1 fruit fly cellular context compared by ENCODE assay signal in genomic region chrX:2303771-2304513, dm6.
A peak's percentile ranks its signal among the peaks of the same experiment; 100 is the strongest.
TF ChIP-seq lines count a peak whose summit lies in the region.

No protein-coding gene starts in this region.

TF ChIP-seq in whole organism, embryonic, 481 proteins besides CTCF, POLR2A, EP300 and RAD21 (continued from another document):
- TF ChIP-seq p53 (GFP tag; optimal IDR thresholded peaks at IDR 0.05; lab: Kevin White, UChicago) (peak; percentile 42), CG15514 (GFP tag; optimal IDR thresholded peaks at IDR 0.05; lab: Kevin White, UChicago) (peak; percentile 77), ATbp (GFP tag; optimal IDR thresholded peaks at IDR 0.05; lab: Kevin White, UChicago) (peak; percentile 83), sisA (GFP tag; IDR thresholded peaks at IDR 0.05; lab: Robert Waterston, UW) (peak; percentile 86), D (optimal IDR thresholded peaks at IDR 0.05; lab: Kevin White, UChicago) (peak; percentile 28), D (GFP tag; optimal IDR thresholded peaks at IDR 0.05; lab: Kevin White, UChicago) (peak; percentile 86), br (optimal IDR thresholded peaks at IDR 0.05; lab: Kevin White, UChicago) (no peak), CG12219 (GFP tag; optimal IDR thresholded peaks at IDR 0.05; lab: Kevin White, UChicago) (peak; percentile 89), Optix (GFP tag; IDR thresholded peaks at IDR 0.05; lab: Robert Waterston, UW) (peak; percentile 86), CG11696 (GFP tag; IDR thresholded peaks at IDR 0.05; lab: Robert Waterston, UW) (peak; percentile 35; the same call in 1 of the 2 replicates), dati (GFP tag; IDR thresholded peaks at IDR 0.05; lab: Robert Waterston, UW) (0 out of 2 replicates have a peak, but pooled peaks have one; percentile 48), CG14667 (GFP tag; IDR thresholded peaks at IDR 0.05; lab: Robert Waterston, UW) (peak; percentile 57), Nf-YA (GFP tag; IDR thresholded peaks at IDR 0.05; lab: Robert Waterston, UW) (peak; percentile 54; the same call in 1 of the 2 replicates), Antp (GFP tag; optimal IDR thresholded peaks at IDR 0.05; lab: Kevin White, UChicago) (peak; percentile 91), Vsx1 (GFP tag; optimal IDR thresholded peaks at IDR 0.05; lab: Kevin White, UChicago) (peak; percentile 76), CG4730 (GFP tag; IDR thresholded peaks at IDR 0.05; lab: Robert Waterston, UW) (peak; percentile 46; the same call in 1 of the 2 replicates), CG31441 (GFP tag; IDR thresholded peaks at IDR 0.05; lab: Robert Waterston, UW) (peak; percentile 81), crp (GFP tag; optimal IDR thresholded peaks at IDR 0.05; lab: Kevin White, UChicago) (peak in 1 of 2 experiments; percentile 45), pum (GFP tag; optimal IDR thresholded peaks at IDR 0.05; lab: Kevin White, UChicago) (peak; percentile 87), CG2875 (GFP tag; optimal IDR thresholded peaks at IDR 0.05; lab: Kevin White, UChicago) (peak; percentile 86), CG7271 (tag; optimal IDR thresholded peaks at IDR 0.05; lab: Kevin White, UChicago) (peak; percentile 25), cwo (GFP tag; optimal IDR thresholded peaks at IDR 0.05; lab: Kevin White, UChicago) (peak; percentile 97), ken (GFP tag; IDR thresholded peaks at IDR 0.05; lab: Robert Waterston, UW) (peak; percentile 71; the same call in 2 of the 3 replicates), Side (GFP tag; optimal IDR thresholded peaks at IDR 0.05; lab: Kevin White, UChicago) (peak; percentile 89), ap (GFP tag; IDR thresholded peaks at IDR 0.05; lab: Robert Waterston, UW) (peak; percentile 65), grn (GFP tag; optimal IDR thresholded peaks at IDR 0.05; lab: Kevin White, UChicago) (peak; percentile 19), CG1832 (GFP tag; optimal IDR thresholded peaks at IDR 0.05; lab: Kevin White, UChicago) (peak; percentile 85), sim (GFP tag; IDR thresholded peaks at IDR 0.05; lab: Robert Waterston, UW) (peak; percentile 17; the same call in 1 of the 2 replicates), YL-1 (GFP tag; optimal IDR thresholded peaks at IDR 0.05; lab: Kevin White, UChicago) (peak; percentile 47), Sry-β (GFP tag; optimal IDR thresholded peaks at IDR 0.05; lab: Kevin White, UChicago) (no peak), NC2β (GFP tag; optimal IDR thresholded peaks at IDR 0.05; lab: Kevin White, UChicago) (peak; percentile 83), slbo (GFP tag; IDR thresholded peaks at IDR 0.05; lab: Robert Waterston, UW) (peak; percentile 91), tll (GFP tag; optimal IDR thresholded peaks at IDR 0.05; lab: Kevin White, UChicago) (peak; percentile 14 to 73), Med (GFP tag; lab: Kevin White, UChicago) (peak; percentile 97), sd (tag; optimal IDR thresholded peaks at IDR 0.05; lab: Kevin White, UChicago) (peak; percentile 39), Camta (GFP tag; optimal IDR thresholded peaks at IDR 0.05; lab: Kevin White, UChicago) (peak; percentile 72), org-1 (GFP tag; optimal IDR thresholded peaks at IDR 0.05; lab: Kevin White, UChicago) (peak; percentile 88), Dbx (GFP tag; IDR thresholded peaks at IDR 0.05; lab: Robert Waterston, UW) (peak; percentile 85), Xrp1 (GFP tag; IDR thresholded peaks at IDR 0.05; lab: Robert Waterston, UW) (peak; percentile 84), CG10209 (GFP tag; optimal IDR thresholded peaks at IDR 0.05; lab: Kevin White, UChicago) (peak; percentile 87), fd96Cb (tag; optimal IDR thresholded peaks at IDR 0.05; lab: Kevin White, UChicago) (peak; percentile 82), hb (GFP tag; IDR thresholded peaks at IDR 0.05; lab: Robert Waterston, UW; ENCODE audit: partially characterized antibody) (no peak), CG14710 (tag; optimal IDR thresholded peaks at IDR 0.05; lab: Kevin White, UChicago) (peak; percentile 79), CG10267 (tag; optimal IDR thresholded peaks at IDR 0.05; lab: Kevin White, UChicago) (peak; percentile 79), MESR4 (GFP tag; optimal IDR thresholded peaks at IDR 0.05; lab: Kevin White, UChicago) (peak; percentile 26), slp2 (GFP tag; optimal IDR thresholded peaks at IDR 0.05; lab: Kevin White, UChicago) (peak; percentile 92), repo (GFP tag; optimal IDR thresholded peaks at IDR 0.05; lab: Kevin White, UChicago) (peak; percentile 70), chn (GFP tag; optimal IDR thresholded peaks at IDR 0.05; lab: Kevin White, UChicago) (peak; percentile 91), CG12155 (GFP tag; optimal IDR thresholded peaks at IDR 0.05; lab: Kevin White, UChicago) (peak; percentile 79), wor (GFP tag; IDR thresholded peaks at IDR 0.05; lab: Robert Waterston, UW) (peak; percentile 75), CG10959 (GFP tag; IDR thresholded peaks at IDR 0.05; lab: Robert Waterston, UW) (peak; percentile 52), vnd (GFP tag; IDR thresholded peaks at IDR 0.05; lab: Robert Waterston, UW; ENCODE audit: partially characterized antibody) (no peak), btn (GFP tag; optimal IDR thresholded peaks at IDR 0.05; lab: Kevin White, UChicago) (peak; percentile 90), usp (GFP tag; optimal IDR thresholded peaks at IDR 0.05; lab: Kevin White, UChicago) (no peak), CG11093 (GFP tag; IDR thresholded peaks at IDR 0.05; lab: Robert Waterston, UW) (peak; percentile 66; the same call in 1 of the 3 replicates), seq (GFP tag; IDR thresholded peaks at IDR 0.05; lab: Robert Waterston, UW) (peak; percentile 90), Blimp-1 (GFP tag; optimal IDR thresholded peaks at IDR 0.05; lab: Kevin White, UChicago) (peak; percentile 79), CG2202 (tag; optimal IDR thresholded peaks at IDR 0.05; lab: Kevin White, UChicago) (peak; percentile 68), CG9437 (GFP tag; optimal IDR thresholded peaks at IDR 0.05; lab: Kevin White, UChicago) (peak; percentile 82), fd102C (GFP tag; optimal IDR thresholded peaks at IDR 0.05; lab: Kevin White, UChicago) (peak; percentile 42), CG31365 (tag; optimal IDR thresholded peaks at IDR 0.05; lab: Kevin White, UChicago) (peak; percentile 78), Opbp (GFP tag; IDR thresholded peaks at IDR 0.05; lab: Robert Waterston, UW; ENCODE audit: partially characterized antibody) (no peak), gem (tag; optimal IDR thresholded peaks at IDR 0.05; lab: Kevin White, UChicago) (peak; percentile 92), maf-S (GFP tag; optimal IDR thresholded peaks at IDR 0.05; lab: Kevin White, UChicago) (peak; percentile 86), gro (GFP tag; optimal IDR thresholded peaks at IDR 0.05; lab: Kevin White, UChicago) (peak; percentile 94), run (tag; optimal IDR thresholded peaks at IDR 0.05; lab: Kevin White, UChicago) (peak; percentile 91), Dip2 (GFP tag; IDR thresholded peaks at IDR 0.05; lab: Robert Waterston, UW) (no peak), hth (optimal IDR thresholded peaks at IDR 0.05; lab: Kevin White, UChicago) (no peak), Mad (GFP tag; optimal IDR thresholded peaks at IDR 0.05; lab: Kevin White, UChicago) (peak; percentile 93), CG30020 (tag; optimal IDR thresholded peaks at IDR 0.05; lab: Kevin White, UChicago) (peak; percentile 30), CG1647 (GFP tag; optimal IDR thresholded peaks at IDR 0.05; lab: Kevin White, UChicago) (peak; percentile 86), mirr (GFP tag; optimal IDR thresholded peaks at IDR 0.05; lab: Kevin White, UChicago) (peak; percentile 63), CG6689 (GFP tag; IDR thresholded peaks at IDR 0.05; lab: Robert Waterston, UW) (peak; percentile 85), sens (GFP tag; lab: Kevin White, UChicago) (peak; percentile 99), bbx (GFP tag; IDR thresholded peaks at IDR 0.05; lab: Robert Waterston, UW; ENCODE audit: partially characterized antibody) (no peak), Sox100B (GFP tag; optimal IDR thresholded peaks at IDR 0.05; lab: Kevin White, UChicago) (peak; percentile 85), CG7839 (tag; optimal IDR thresholded peaks at IDR 0.05; lab: Kevin White, UChicago) (peak; percentile 92), Spps (tag; optimal IDR thresholded peaks at IDR 0.05; lab: Kevin White, UChicago) (peak; percentile 66), pho (GFP tag; optimal IDR thresholded peaks at IDR 0.05; lab: Kevin White, UChicago) (peak; percentile 94), CG6765 (GFP tag; optimal IDR thresholded peaks at IDR 0.05; lab: Kevin White, UChicago) (peak; percentile 82), TFAM (GFP tag; optimal IDR thresholded peaks at IDR 0.05; lab: Kevin White, UChicago) (no peak), mam (GFP tag; optimal IDR thresholded peaks at IDR 0.05; lab: Kevin White, UChicago) (peak; percentile 86), CG2678 (tag; optimal IDR thresholded peaks at IDR 0.05; lab: Kevin White, UChicago) (peak; percentile 92), CG3163 (GFP tag; optimal IDR thresholded peaks at IDR 0.05; lab: Kevin White, UChicago) (peak; percentile 89), CG11398 (GFP tag; optimal IDR thresholded peaks at IDR 0.05; lab: Kevin White, UChicago) (peak; percentile 88), CG13424 (tag; optimal IDR thresholded peaks at IDR 0.05; lab: Kevin White, UChicago) (peak; percentile 89), CG32772 (GFP tag; IDR thresholded peaks at IDR 0.05; lab: Robert Waterston, UW) (peak; percentile 79), CG3281 (GFP tag; optimal IDR thresholded peaks at IDR 0.05; lab: Kevin White, UChicago) (peak; percentile 89), C15 (GFP tag; IDR thresholded peaks at IDR 0.05; lab: Robert Waterston, UW) (peak; percentile 14; the same call in 1 of the 3 replicates), CG13123 (GFP tag; optimal IDR thresholded peaks at IDR 0.05; lab: Kevin White, UChicago) (peak; percentile 62), Hr51 (GFP tag; optimal IDR thresholded peaks at IDR 0.05; lab: Kevin White, UChicago) (peak; percentile 89 to 90), CG17802 (tag; optimal IDR thresholded peaks at IDR 0.05; lab: Kevin White, UChicago) (peak; percentile 68), trem (tag; optimal IDR thresholded peaks at IDR 0.05; lab: Kevin White, UChicago) (peak; percentile 81), tup (GFP tag; optimal IDR thresholded peaks at IDR 0.05; lab: Kevin White, UChicago) (peak; percentile 61), ewg (GFP tag; optimal IDR thresholded peaks at IDR 0.05; lab: Kevin White, UChicago) (peak; percentile 81), bowl (GFP tag; IDR thresholded peaks at IDR 0.05; lab: Robert Waterston, UW) (0 out of 2 replicates have a peak, but pooled peaks have one; percentile 50), CG13296 (GFP tag; optimal IDR thresholded peaks at IDR 0.05; lab: Kevin White, UChicago) (peak; percentile 89), Dad (GFP tag; optimal IDR thresholded peaks at IDR 0.05; lab: Kevin White, UChicago) (peak; percentile 94), Drgx (GFP tag; IDR thresholded peaks at IDR 0.05; lab: Robert Waterston, UW) (peak; percentile 76; the same call in 1 of the 2 replicates), Doc2 (GFP tag; IDR thresholded peaks at IDR 0.05; lab: Robert Waterston, UW) (peak; percentile 35; the same call in 1 of the 2 replicates), CG9609 (GFP tag; optimal IDR thresholded peaks at IDR 0.05; lab: Kevin White, UChicago) (peak; percentile 93), Fer3 (tag; optimal IDR thresholded peaks at IDR 0.05; lab: Kevin White, UChicago) (peak; percentile 83), CG12391 (tag; optimal IDR thresholded peaks at IDR 0.05; lab: Kevin White, UChicago) (peak; percentile 89), NFAT (GFP tag; IDR thresholded peaks at IDR 0.05; lab: Robert Waterston, UW) (peak; percentile 44; the same call in 1 of the 2 replicates), lab (GFP tag; optimal IDR thresholded peaks at IDR 0.05; lab: Kevin White, UChicago) (peak; percentile 94), CG7556 (GFP tag; optimal IDR thresholded peaks at IDR 0.05; lab: Kevin White, UChicago) (peak; percentile 91), CkIIα-i1 (GFP tag; IDR thresholded peaks at IDR 0.05; lab: Robert Waterston, UW) (no peak), CG18476 (GFP tag; optimal IDR thresholded peaks at IDR 0.05; lab: Kevin White, UChicago) (peak; percentile 84), tna (GFP tag; IDR thresholded peaks at IDR 0.05; lab: Robert Waterston, UW; ENCODE audit: partially characterized antibody) (no peak), fd64A (GFP tag; optimal IDR thresholded peaks at IDR 0.05; lab: Kevin White, UChicago) (peak; percentile 52), al (GFP tag; IDR thresholded peaks at IDR 0.05; lab: Robert Waterston, UW) (peak; percentile 75), ase (GFP tag; IDR thresholded peaks at IDR 0.05; lab: Robert Waterston, UW) (peak; percentile 64; the same call in 1 of the 3 replicates), Fer1 (GFP tag; optimal IDR thresholded peaks at IDR 0.05; lab: Kevin White, UChicago) (peak; percentile 93), CG10462 (GFP tag; optimal IDR thresholded peaks at IDR 0.05; lab: Kevin White, UChicago) (peak; percentile 73), CG8944 (GFP tag; optimal IDR thresholded peaks at IDR 0.05; lab: Kevin White, UChicago) (peak; percentile 92), CG18619 (GFP tag; optimal IDR thresholded peaks at IDR 0.05; lab: Kevin White, UChicago) (peak; percentile 85), CG5953 (GFP tag; IDR thresholded peaks at IDR 0.05; lab: Robert Waterston, UW) (peak; percentile 72), gfzf (GFP tag; optimal IDR thresholded peaks at IDR 0.05; lab: Kevin White, UChicago) (no peak), toy (GFP tag; IDR thresholded peaks at IDR 0.05; lab: Robert Waterston, UW) (peak; percentile 54), CG10654 (GFP tag; optimal IDR thresholded peaks at IDR 0.05; lab: Kevin White, UChicago) (peak; percentile 83), Aef1 (GFP tag; IDR thresholded peaks at IDR 0.05; lab: Robert Waterston, UW) (peak; percentile 84)
